Worm (Caenorhabditis elegans) whole organism, L2 larva: ENCODE measurements around the gene C45H4.18.

Experiments used
- ceh-82 ChIP-seq: fragments of 150-350 bp; optimal IDR thresholded peaks from 2 replicates; lab custom pipeline; 2014; ENCODE audit warnings: missing biosample characterization, missing genetic modification characterization
- lin-11 ChIP-seq: fragments of 150-350 bp; sonication (generic microtip); optimal IDR thresholded peaks from 2 replicates; lab custom pipeline; 2014; ENCODE audit warnings: missing biosample characterization, missing genetic modification characterization, inconsistent platforms, mixed read lengths
- nhr-11 ChIP-seq: fragments of 150-350 bp; optimal IDR thresholded peaks from 2 replicates; lab custom pipeline; 2014; ENCODE audit warnings: missing biosample characterization, missing genetic modification characterization
- ztf-1 ChIP-seq: fragments of 200-800 bp; sonication (Bioruptor generic); conservative IDR thresholded peaks from 2 replicates; pipeline ENCODE4 v1.3.6; 2022; ENCODE audit warnings: missing genetic modification characterization, missing compliant biosample characterization

ce11 chrV:2185486-2185885 lies 10.1 kb downstream of the C45H4.18 start:
- TF ChIP-seq ceh-82 (tag; lab: Kevin White, UChicago) (no peak), ztf-1 (GFP tag; lab: Robert Waterston, UW) (no peak), lin-11 (tag; lab: Kevin White, UChicago) (no peak), nhr-11 (tag; lab: Kevin White, UChicago) (no peak)
